Fruit fly (Drosophila melanogaster): Measurements from ENCODE around the gene CG14864.

Gene CG14864

DNA sequence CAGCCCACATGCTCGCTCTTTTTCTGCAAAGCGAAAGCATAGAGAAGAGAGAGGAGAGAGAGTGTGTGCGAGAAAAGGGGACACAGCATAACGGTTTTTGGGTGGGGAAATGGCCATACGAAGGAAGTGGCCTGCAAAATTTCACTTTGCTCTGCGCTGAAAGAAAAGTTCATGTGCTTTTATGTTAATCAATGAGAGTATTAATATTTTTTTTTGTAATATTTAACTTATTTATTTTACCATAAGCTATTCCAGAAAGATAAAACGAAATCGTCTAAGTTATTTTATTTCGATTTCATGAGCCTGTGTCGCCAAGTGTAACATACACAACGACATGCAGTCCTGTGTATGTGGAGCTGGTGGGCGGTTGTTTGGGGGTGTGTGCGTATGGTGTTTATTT is 17.9 kb downstream of the CG14864 start (continued):
- TF ChIP-seq CG8359 (GFP tag; optimal IDR thresholded peaks at IDR 0.05; ENCODE audit: borderline replicate concordance) (no peak), prd (optimal IDR thresholded peaks at IDR 0.05) (no peak), prd (GFP tag; IDR thresholded peaks at IDR 0.05) (peak; percentile 76; the same call in 2 of the 3 replicates), Ssrp (tag; optimal IDR thresholded peaks at IDR 0.05) (peak; percentile 5), nmo (GFP tag; optimal IDR thresholded peaks at IDR 0.05) (no peak), ATbp (GFP tag; optimal IDR thresholded peaks at IDR 0.05) (no peak), bigmax (GFP tag; optimal IDR thresholded peaks at IDR 0.05) (no peak), tna (GFP tag; IDR thresholded peaks at IDR 0.05; ENCODE audit: partially characterized antibody) (no peak), chinmo (GFP tag; IDR thresholded peaks at IDR 0.05; ENCODE audit: partially characterized antibody) (0 out of 4 replicates have a peak, but pooled peaks have one; percentile 18), CG18262 (tag; optimal IDR thresholded peaks at IDR 0.05) (no peak), row (GFP tag; IDR thresholded peaks at IDR 0.05) (peak; percentile 90), Med (GFP tag) (peak; percentile 77), phol (tag; optimal IDR thresholded peaks at IDR 0.05) (peak; percentile 31), chn (GFP tag; optimal IDR thresholded peaks at IDR 0.05) (no peak), fu2 (GFP tag; optimal IDR thresholded peaks at IDR 0.05) (no peak), dmrt11E (tag; optimal IDR thresholded peaks at IDR 0.05) (no peak), bab2 (GFP tag; optimal IDR thresholded peaks at IDR 0.05) (no peak), CG12659 (GFP tag; optimal IDR thresholded peaks at IDR 0.05) (peak; percentile 66), Dip3 (GFP tag; optimal IDR thresholded peaks at IDR 0.05) (peak; percentile 34), exex (tag; optimal IDR thresholded peaks at IDR 0.05) (no peak), B-H1 (GFP tag; IDR thresholded peaks at IDR 0.05) (peak; percentile 57; the same call in 2 of the 3 replicates), CG14860 (GFP tag; IDR thresholded peaks at IDR 0.05; ENCODE audit: partially characterized antibody) (no peak), trh (GFP tag; optimal IDR thresholded peaks at IDR 0.05) (no peak), gem (tag; optimal IDR thresholded peaks at IDR 0.05) (no peak), CG18476 (GFP tag; optimal IDR thresholded peaks at IDR 0.05) (no peak), Lim3 (GFP tag; IDR thresholded peaks at IDR 0.05) (0 out of 2 replicates have a peak, but pooled peaks have one; percentile 31), dpn (GFP tag; optimal IDR thresholded peaks at IDR 0.05) (peak in 1 of 2 experiments; percentile 49), CG10462 (GFP tag; optimal IDR thresholded peaks at IDR 0.05) (no peak), CG17612 (GFP tag; IDR thresholded peaks at IDR 0.05) (peak; percentile 52; the same call in 1 of the 2 replicates), ara (GFP tag; IDR thresholded peaks at IDR 0.05) (peak; percentile 52), tup (GFP tag; optimal IDR thresholded peaks at IDR 0.05) (no peak), MBD-R2 (GFP tag; IDR thresholded peaks at IDR 0.05) (peak; percentile 55; the same call in 1 of the 2 replicates), chif (GFP tag; optimal IDR thresholded peaks at IDR 0.05) (no peak), eve (GFP tag; optimal IDR thresholded peaks at IDR 0.05) (no peak), sim (GFP tag; IDR thresholded peaks at IDR 0.05) (no peak), az2 (GFP tag; optimal IDR thresholded peaks at IDR 0.05) (peak; percentile 34), Spps (tag; optimal IDR thresholded peaks at IDR 0.05) (no peak), CG42726 (GFP tag; IDR thresholded peaks at IDR 0.05; ENCODE audit: partially characterized antibody) (no peak), repo (GFP tag; optimal IDR thresholded peaks at IDR 0.05) (no peak), CG2116 (GFP tag; optimal IDR thresholded peaks at IDR 0.05) (peak; percentile 25), zen2 (GFP tag; IDR thresholded peaks at IDR 0.05; ENCODE audit: partially characterized antibody) (no peak), ci (GFP tag; IDR thresholded peaks at IDR 0.05) (peak; percentile 75; the same call in 2 of the 3 replicates), NK7.1 (GFP tag; optimal IDR thresholded peaks at IDR 0.05) (no peak), fd3F (GFP tag; optimal IDR thresholded peaks at IDR 0.05) (no peak), CG4360 (GFP tag; IDR thresholded peaks at IDR 0.05) (peak; percentile 35; the same call in 1 of the 2 replicates), CG4854 (GFP tag; optimal IDR thresholded peaks at IDR 0.05) (no peak), Stat92E (GFP tag; optimal IDR thresholded peaks at IDR 0.05) (no peak), Six4 (GFP tag; optimal IDR thresholded peaks at IDR 0.05) (no peak), bowl (GFP tag; IDR thresholded peaks at IDR 0.05) (no peak), CG4328 (GFP tag; optimal IDR thresholded peaks at IDR 0.05) (peak; percentile 25)

Data from whole organism, embryonic.